Worm (Caenorhabditis elegans) whole organism, L3 larva: ENCODE results near the gene srx-136.

Source experiments
- fos-1 ChIP-seq: fragments of 150-350 bp; optimal IDR thresholded peaks from 2 replicates; lab custom pipeline; 2014; ENCODE audit warnings: missing biosample characterization, missing genetic modification characterization
- lsy-12 ChIP-seq: sonication (generic microtip); optimal IDR thresholded peaks from 2 replicates; lab custom pipeline; 2016; ENCODE audit warnings: mild to moderate bottlenecking, missing genetic modification characterization, missing compliant biosample characterization
- nhr-11 ChIP-seq: fragments of 150-350 bp; optimal IDR thresholded peaks from 2 replicates; lab custom pipeline; 2014; ENCODE audit warnings: missing biosample characterization, missing genetic modification characterization
- unc-62 ChIP-seq: fragments of 150-350 bp; sonication (generic microtip); optimal IDR thresholded peaks from 4 replicates; lab custom pipeline; 2014; ENCODE audit warnings: missing biosample characterization, missing genetic modification reagents, missing genetic modification characterization

DNA sequence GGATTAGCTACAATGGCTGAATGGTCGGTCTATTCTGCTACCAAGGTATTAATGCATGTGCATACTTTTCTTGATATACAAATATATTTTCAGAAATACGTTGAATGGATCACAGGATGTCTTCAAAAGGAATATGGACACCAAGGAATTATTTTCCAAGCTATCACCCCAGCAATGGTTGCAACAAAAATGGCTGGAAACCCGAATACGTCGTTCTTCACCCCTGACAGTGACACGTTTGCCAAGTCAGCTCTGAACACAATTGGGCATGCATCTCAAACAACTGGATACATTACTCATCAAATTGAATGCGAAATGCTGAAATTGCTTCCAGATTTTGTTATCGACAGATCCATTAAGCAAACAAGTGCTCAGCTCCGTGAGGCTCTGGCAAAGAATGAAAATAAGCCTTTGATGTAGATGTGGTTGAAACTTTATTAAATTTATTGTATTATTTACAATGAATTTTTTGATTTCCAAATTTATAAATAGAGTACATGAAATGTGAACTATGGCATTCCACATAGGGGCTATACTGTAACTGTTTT, 50.4 kb downstream of the srx-136 start:
- no peak for TF ChIP-seq nhr-11 (tag; lab: Kevin White, UChicago)
- no peak for TF ChIP-seq fos-1 (tag; lab: Kevin White, UChicago)
- TF ChIP-seq unc-62 = no peak
- peak; percentile 27 for TF ChIP-seq lsy-12 (tag; lab: Kevin White, UChicago)
